Worm (Caenorhabditis elegans): ENCODE results near the gene lin-49.

DNA sequence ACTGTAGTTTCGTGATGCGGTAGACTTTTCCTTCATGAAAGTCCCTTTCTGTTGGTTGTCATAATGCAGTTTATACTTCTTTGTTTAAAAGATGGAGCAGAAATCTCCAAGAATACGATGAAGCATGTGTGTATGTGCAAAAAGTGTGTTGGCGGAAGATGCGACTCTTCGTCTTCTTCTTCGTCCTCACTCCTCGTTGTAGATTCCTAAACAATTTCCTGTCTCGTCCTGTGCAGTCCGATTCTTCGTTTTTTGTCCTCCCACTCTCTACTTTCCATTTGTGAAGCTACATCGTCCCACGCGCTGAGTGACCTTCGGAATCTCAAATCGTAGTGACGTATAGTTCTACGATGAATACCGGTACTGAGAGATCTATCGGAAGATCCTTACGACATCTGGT, 7.8 kb downstream of the lin-49 start:
- TF ChIP-seq nhr-232 (tag; optimal IDR thresholded peaks at IDR 0.05), result no peak
- no peak for TF ChIP-seq rnt-1 (tag; optimal IDR thresholded peaks at IDR 0.05)
- no peak for TF ChIP-seq ceh-45 (GFP tag; IDR thresholded peaks at IDR 0.05)
- no peak for TF ChIP-seq lin-11 (tag; optimal IDR thresholded peaks at IDR 0.05)
- TF ChIP-seq elt-2 (tag; optimal IDR thresholded peaks at IDR 0.05), result no peak
- TF ChIP-seq pax-1 (tag; optimal IDR thresholded peaks at IDR 0.05), result no peak
- TF ChIP-seq syd-9 (tag; optimal IDR thresholded peaks at IDR 0.05), result no peak
- TF ChIP-seq nfya-1 (tag; optimal IDR thresholded peaks at IDR 0.05), result no peak

Data from whole organism, late embryonic.